Worm (Caenorhabditis elegans) whole organism, L4 larva: Measurements from ENCODE around the gene eif-2Balpha.

Experiments
- T20F7.1 ChIP-seq: fragments of 200-800 bp; sonication (Bioruptor generic); optimal IDR thresholded peaks from 2 replicates; lab custom pipeline; 2018; ENCODE audit warnings: mild to moderate bottlenecking, missing genetic modification characterization, missing compliant biosample characterization
- T26A8.4 ChIP-seq: fragments of 200-800 bp; sonication (Bioruptor generic); IDR thresholded peaks from 2 replicates; pipeline ENCODE4 v1.3.6; 2022; ENCODE audit warnings: missing genetic modification characterization, missing compliant biosample characterization
- Y105C5A.15 ChIP-seq: fragments of 200-800 bp; sonication (Bioruptor generic); IDR thresholded peaks from 2 replicates; pipeline ENCODE4 v1.3.6; 2022; ENCODE audit warnings: missing genetic modification characterization, missing compliant biosample characterization
- ZK337.2 ChIP-seq: fragments of 200-800 bp; sonication (Bioruptor generic); IDR thresholded peaks from 2 replicates; pipeline ENCODE4 v1.3.6; 2022; ENCODE audit warnings: missing genetic modification reagents, missing genetic modification characterization, missing compliant biosample characterization
- aha-1 ChIP-seq: fragments of 150-350 bp; peaks from one replicate; lab custom pipeline; 2014; ENCODE audit warnings: missing biosample characterization, missing genetic modification characterization
- aly-2 ChIP-seq: sonication (generic microtip); optimal IDR thresholded peaks from 2 replicates; lab custom pipeline; 2018; ENCODE audit warnings: missing biosample characterization, missing genetic modification characterization
- ama-1 ChIP-seq: fragments of 150-350 bp; optimal IDR thresholded peaks from 2 replicates; lab custom pipeline; 2014; ENCODE audit warnings: inconsistent platforms, mixed read lengths
- arid-1 ChIP-seq: fragments of 200-800 bp; sonication (Bioruptor generic); conservative IDR thresholded peaks from 2 replicates; pipeline ENCODE4 v1.3.6; 2022; ENCODE audit warnings: missing genetic modification reagents, missing genetic modification characterization, missing compliant biosample characterization
- ceh-32 ChIP-seq: sonication (generic microtip); optimal IDR thresholded peaks from 2 replicates; lab custom pipeline; 2016; ENCODE audit warnings: mild to moderate bottlenecking, missing genetic modification characterization, missing compliant biosample characterization; ENCODE audit not compliant: poor library complexity
- ceh-82 ChIP-seq: sonication (generic microtip); optimal IDR thresholded peaks from 2 replicates; lab custom pipeline; 2017; ENCODE audit warnings: missing biosample characterization, missing genetic modification characterization
- ces-1 ChIP-seq: fragments of 150-350 bp; sonication (generic microtip); optimal IDR thresholded peaks from 4 replicates; lab custom pipeline; 2014; ENCODE audit warnings: missing biosample characterization, missing genetic modification reagents, missing genetic modification characterization
- ctbp-1 ChIP-seq: fragments of 200-800 bp; sonication (Bioruptor generic); IDR thresholded peaks from 2 replicates; pipeline ENCODE4 v1.3.6; 2022; ENCODE audit warnings: missing genetic modification reagents, missing genetic modification characterization, missing compliant biosample characterization
- dmd-6 ChIP-seq: fragments of 200-800 bp; sonication (Bioruptor generic); IDR thresholded peaks from 2 replicates; pipeline ENCODE4 v1.3.6; 2022; ENCODE audit warnings: missing genetic modification reagents, missing genetic modification characterization, missing compliant biosample characterization
- dmd-9 ChIP-seq: fragments of 200-800 bp; sonication (Bioruptor generic); IDR thresholded peaks from 2 replicates; pipeline ENCODE4 v1.3.6; 2022; ENCODE audit warnings: missing genetic modification reagents, missing genetic modification characterization, missing compliant biosample characterization
- dpl-1 ChIP-seq: fragments of 150-350 bp; optimal IDR thresholded peaks from 2 replicates; lab custom pipeline; 2014; ENCODE audit warnings: missing biosample characterization, missing genetic modification reagents, missing genetic modification characterization
- fos-1 ChIP-seq: fragments of 150-350 bp; optimal IDR thresholded peaks from 2 replicates; lab custom pipeline; 2014; ENCODE audit warnings: missing biosample characterization, missing genetic modification characterization
- hlh-11 ChIP-seq: fragments of 200-800 bp; sonication (Bioruptor generic); optimal IDR thresholded peaks from 2 replicates; lab custom pipeline; 2018; ENCODE audit warnings: mild to moderate bottlenecking, missing genetic modification characterization, missing compliant biosample characterization
- hlh-30 ChIP-seq: sonication (generic microtip); optimal IDR thresholded peaks from 2 replicates; lab custom pipeline; 2017; ENCODE audit warnings: antibody characterized with exemption, mild to moderate bottlenecking, missing genetic modification characterization, missing compliant biosample characterization; ENCODE audit not compliant: insufficient read depth
- hmg-1.1 ChIP-seq: fragments of 200-800 bp; sonication (Bioruptor generic); IDR thresholded peaks from 2 replicates; pipeline ENCODE4 v1.3.6; 2022; ENCODE audit warnings: missing genetic modification reagents, missing genetic modification characterization, missing compliant biosample characterization
- lim-7 ChIP-seq: fragments of 200-800 bp; sonication (Bioruptor generic); IDR thresholded peaks from 2 replicates; pipeline ENCODE4 v1.3.6; 2022; ENCODE audit warnings: missing genetic modification characterization, missing compliant biosample characterization
- lin-13 ChIP-seq: fragments of 150-350 bp; optimal IDR thresholded peaks from 2 replicates; lab custom pipeline; 2014; ENCODE audit warnings: missing biosample characterization, missing genetic modification reagents, missing genetic modification characterization
- lin-15B ChIP-seq: fragments of 150-350 bp; sonication (generic microtip); optimal IDR thresholded peaks from 3 replicates; lab custom pipeline; 2014; ENCODE audit warnings: missing biosample characterization, missing genetic modification characterization
- lin-38 ChIP-seq: fragments of 200-800 bp; sonication (Bioruptor generic); IDR thresholded peaks from 2 replicates; pipeline ENCODE4 v1.3.6; 2022; ENCODE audit warnings: missing genetic modification reagents, missing genetic modification characterization, missing compliant biosample characterization
- lin-39 ChIP-seq: fragments of 150-350 bp; optimal IDR thresholded peaks from 2 replicates; lab custom pipeline; 2014; ENCODE audit warnings: missing biosample characterization, missing genetic modification reagents, missing genetic modification characterization
- madf-5 ChIP-seq, 2 experiments: fragments of 200-800 bp; sonication (Bioruptor generic); IDR thresholded peaks; 2 replicates each; pipeline ENCODE4 v1.3.6; 2022; ENCODE audit warnings: missing compliant biosample characterization in 2 of 2, missing genetic modification characterization in 2 of 2
- mdl-1 ChIP-seq, 2 experiments: fragments of 150-350 bp in 1 of 2; sonication (generic microtip) in 1 of 2; optimal IDR thresholded peaks; 2 replicates each; lab custom pipeline; 2014 to 2017; ENCODE audit warnings: missing biosample characterization in 2 of 2, missing genetic modification characterization in 2 of 2
- mep-1 ChIP-seq: fragments of 150-350 bp; sonication (generic microtip); optimal IDR thresholded peaks from 3 replicates; lab custom pipeline; 2014; ENCODE audit warnings: missing biosample characterization, missing genetic modification characterization
- mes-2 ChIP-seq: sonication (generic microtip); optimal IDR thresholded peaks from 2 replicates; lab custom pipeline; 2016; ENCODE audit warnings: missing genotype, mild to moderate bottlenecking, missing genetic modification characterization, missing compliant biosample characterization; ENCODE audit not compliant: poor library complexity, severe bottlenecking
- mxl-2 ChIP-seq: fragments of 200-800 bp; sonication (Bioruptor generic); conservative IDR thresholded peaks from 2 replicates; pipeline ENCODE4 v1.3.6; 2022; ENCODE audit warnings: missing genetic modification reagents, missing genetic modification characterization, missing compliant biosample characterization
- nhr-111 ChIP-seq: fragments of 200-800 bp; sonication (Bioruptor generic); optimal IDR thresholded peaks from 2 replicates; lab custom pipeline; 2018; ENCODE audit warnings: mild to moderate bottlenecking, missing genetic modification characterization, missing compliant biosample characterization
- nhr-25 ChIP-seq: sonication (generic microtip); optimal IDR thresholded peaks from 2 replicates; lab custom pipeline; 2017; ENCODE audit warnings: missing genetic modification characterization, mild to moderate bottlenecking, missing compliant biosample characterization, antibody characterized with exemption, moderate library complexity, borderline replicate concordance; ENCODE audit not compliant: insufficient read depth
- nhr-28 ChIP-seq: fragments of 150-350 bp; optimal IDR thresholded peaks from 2 replicates; lab custom pipeline; 2014; ENCODE audit warnings: missing biosample characterization, missing genetic modification characterization
- nhr-42 ChIP-seq: fragments of 200-800 bp; sonication (Bioruptor generic); IDR thresholded peaks from 2 replicates; pipeline ENCODE4 v1.3.6; 2022; ENCODE audit warnings: missing genetic modification characterization, missing compliant biosample characterization
- nhr-48 ChIP-seq: sonication (generic microtip); optimal IDR thresholded peaks from 2 replicates; lab custom pipeline; 2016; ENCODE audit warnings: mild to moderate bottlenecking, missing genetic modification characterization, missing compliant biosample characterization
- nhr-6 ChIP-seq: fragments of 150-350 bp; optimal IDR thresholded peaks from 2 replicates; lab custom pipeline; 2014; ENCODE audit warnings: missing biosample characterization, missing genetic modification characterization
- nhr-76 ChIP-seq: fragments of 150-350 bp; optimal IDR thresholded peaks from 2 replicates; lab custom pipeline; 2014; ENCODE audit warnings: missing biosample characterization, missing genetic modification characterization
- nhr-77 ChIP-seq: fragments of 150-350 bp; optimal IDR thresholded peaks from 2 replicates; lab custom pipeline; 2014; ENCODE audit warnings: missing biosample characterization, missing genetic modification characterization
- pha-4 ChIP-seq, 2 experiments: fragments of 150-350 bp in 1 of 2; fragments of 200-800 bp in 1 of 2; sonication (Bioruptor generic) in 1 of 2; IDR thresholded peaks in 1 of 2; optimal IDR thresholded peaks in 1 of 2; 2 replicates each; pipeline versions ENCODE4 v1.3.6 to Lab custom; 2014 to 2022; ENCODE audit warnings: missing genetic modification characterization in 2 of 2, missing genetic modification reagents in 2 of 2, missing biosample characterization in 1 of 2, missing compliant biosample characterization in 1 of 2
- rbr-2 ChIP-seq: sonication (generic microtip); optimal IDR thresholded peaks from 2 replicates; lab custom pipeline; 2016; ENCODE audit warnings: missing genotype, missing genetic modification characterization, missing compliant biosample characterization
- saeg-2 ChIP-seq: fragments of 200-800 bp; sonication (Bioruptor generic); IDR thresholded peaks from 2 replicates; pipeline ENCODE4 v1.3.6; 2022; ENCODE audit warnings: missing genetic modification reagents, missing genetic modification characterization, missing compliant biosample characterization
- skn-1 ChIP-seq: fragments of 150-350 bp; optimal IDR thresholded peaks from 2 replicates; lab custom pipeline; 2014; ENCODE audit warnings: missing biosample characterization, missing genetic modification characterization
- tag-97 ChIP-seq: fragments of 200-800 bp; sonication (Bioruptor generic); IDR thresholded peaks from 2 replicates; pipeline ENCODE4 v1.3.6; 2022; ENCODE audit warnings: missing genetic modification characterization, missing compliant biosample characterization
- zfp-2 ChIP-seq: sonication (generic microtip); optimal IDR thresholded peaks from 2 replicates; lab custom pipeline; 2016; ENCODE audit warnings: mild to moderate bottlenecking, missing genetic modification characterization, missing compliant biosample characterization

eif-2Balpha gene

DNA sequence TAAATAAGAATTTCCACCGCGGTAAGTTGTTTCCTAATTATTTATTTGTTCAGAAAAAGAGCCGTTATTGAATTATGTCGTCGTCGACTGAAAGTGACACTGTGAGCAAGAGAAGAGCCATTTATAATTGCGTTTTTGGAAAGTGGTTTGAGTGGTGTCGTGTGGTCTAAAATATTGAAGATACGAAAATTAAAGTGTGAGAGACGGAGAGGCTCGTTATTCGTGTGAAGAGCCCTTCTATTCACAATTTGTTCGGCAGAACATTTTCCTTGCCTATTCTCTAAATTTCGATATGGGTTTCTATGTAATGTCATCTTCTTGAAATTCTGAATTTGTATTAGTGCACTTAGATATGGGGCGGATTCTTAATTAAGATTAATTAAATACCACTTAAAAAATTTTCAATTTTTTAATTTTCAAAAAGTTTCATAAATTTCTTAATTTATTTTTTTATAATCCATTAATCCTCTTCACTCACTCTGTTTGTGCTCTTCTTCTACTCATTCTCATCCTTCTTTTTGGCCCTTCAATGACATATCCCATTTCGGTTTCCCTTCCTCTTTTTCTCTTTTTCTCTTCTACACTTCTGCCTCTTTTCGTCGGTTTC lies 33.1 kb upstream of the eif-2Balpha start (continued):
- TF ChIP-seq tag-97 (GFP tag; lab: Robert Waterston, UW) (no peak), nhr-111 (GFP tag; lab: Kevin White, UChicago) (peak; percentile 23), rbr-2 (tag; lab: Kevin White, UChicago) (peak; percentile 4), dmd-6 (GFP tag; lab: Robert Waterston, UW) (0 out of 2 replicates have a peak, but pooled peaks have one; percentile 6), fos-1 (no peak), nhr-42 (GFP tag; lab: Robert Waterston, UW) (0 out of 2 replicates have a peak, but pooled peaks have one; percentile 45), madf-5 (GFP tag; IDR thresholded peaks at IDR 0.05; lab: Robert Waterston, UW) (0 out of 4 replicates have a peak, but pooled peaks of 1 of the 2 experiments have one; percentile 17), lin-38 (peak; percentile 57), ctbp-1 (GFP tag; lab: Robert Waterston, UW) (peak; percentile 55), mep-1 (peak; percentile 42), mxl-2 (no peak), ces-1 (GFP tag; lab: Kevin White, UChicago) (peak; percentile 41), nhr-25 (tag; lab: Kevin White, UChicago) (peak; percentile 9), hmg-1.1 (0 out of 2 replicates have a peak, but pooled peaks have one; percentile 11), hlh-11 (tag; lab: Kevin White, UChicago) (no peak), saeg-2 (GFP tag; lab: Robert Waterston, UW) (peak; percentile 74), ceh-32 (no peak), nhr-6 (tag; lab: Kevin White, UChicago) (peak; percentile 30), aha-1 (tag; lab: Kevin White, UChicago) (peak; percentile 15), pha-4 (GFP tag; IDR thresholded peaks at IDR 0.05; lab: Robert Waterston, UW) (peak; percentile 9; the same call in 1 of the 2 replicates), pha-4 (tag; optimal IDR thresholded peaks at IDR 0.05; lab: Kevin White, UChicago) (no peak), zfp-2 (tag; lab: Kevin White, UChicago) (no peak), Y105C5A.15 (GFP tag; lab: Robert Waterston, UW) (0 out of 2 replicates have a peak, but pooled peaks have one; percentile 16), mes-2 (tag; lab: Kevin White, UChicago) (peak; percentile 11)

DNA sequence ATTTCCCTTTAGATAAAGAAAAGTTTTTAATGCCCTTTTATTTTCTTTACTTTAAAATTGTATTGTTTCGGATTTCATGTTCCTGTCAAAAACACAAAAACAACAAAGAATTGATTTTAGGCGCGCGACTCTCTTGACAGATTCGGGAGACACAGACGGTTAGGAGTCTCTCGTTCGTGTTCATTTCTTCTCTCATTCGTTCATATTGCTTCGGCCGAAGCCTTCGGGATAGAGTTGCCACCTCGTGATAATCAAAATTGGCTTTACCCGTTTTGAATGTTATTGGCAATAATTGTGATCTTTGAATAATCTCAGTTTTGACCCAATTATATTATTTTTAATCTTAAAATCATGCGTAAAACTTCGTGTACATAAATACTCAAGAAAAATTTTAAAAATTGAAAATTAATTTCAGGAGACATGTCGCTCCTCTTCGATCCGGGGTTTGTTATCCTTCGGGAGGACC lies 31.8 kb upstream of the eif-2Balpha start, which contains the start of gene F55H2.5:
Gene F55H2.5 (plus strand): TSS at position 416 of the 466 bp plus-strand sequence.
- TF ChIP-seq T26A8.4 (GFP tag; lab: Robert Waterston, UW) (no peak), nhr-28 (tag; lab: Kevin White, UChicago) (peak; percentile 11), lim-7 (no peak), dmd-9 (GFP tag; lab: Robert Waterston, UW) (no peak), hlh-30 (tag; lab: Kevin White, UChicago) (peak; percentile 76), aha-1 (tag; lab: Kevin White, UChicago) (peak; percentile 11), mdl-1 (tag; optimal IDR thresholded peaks at IDR 0.05; lab: Kevin White, UChicago) (peak in 1 of 2 experiments; percentile 20)
- TF ChIP-seq, all 104 proteins: peak for 4

DNA sequence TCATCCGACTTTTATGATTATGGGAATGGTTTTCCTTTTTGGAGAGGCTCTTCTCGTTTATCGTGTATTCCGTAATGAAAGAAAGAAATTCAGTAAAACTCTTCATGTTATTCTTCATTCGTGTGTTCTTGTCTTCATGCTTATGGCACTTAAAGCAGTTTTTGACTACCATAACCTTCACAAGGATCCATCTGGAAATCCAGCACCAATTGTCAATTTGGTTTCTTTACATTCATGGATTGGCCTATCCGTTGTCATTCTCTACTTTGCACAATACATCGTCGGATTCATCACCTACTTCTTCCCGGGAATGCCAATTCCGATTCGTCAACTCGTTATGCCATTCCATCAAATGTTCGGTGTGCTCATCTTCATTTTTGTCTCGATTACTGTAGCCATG lies 31.3 kb upstream of the eif-2Balpha start:
- no peak for TF ChIP-seq ama-1 (lab: Kevin White, UChicago)
- peak; percentile 95 for TF ChIP-seq aha-1 (tag; lab: Kevin White, UChicago)

DNA sequence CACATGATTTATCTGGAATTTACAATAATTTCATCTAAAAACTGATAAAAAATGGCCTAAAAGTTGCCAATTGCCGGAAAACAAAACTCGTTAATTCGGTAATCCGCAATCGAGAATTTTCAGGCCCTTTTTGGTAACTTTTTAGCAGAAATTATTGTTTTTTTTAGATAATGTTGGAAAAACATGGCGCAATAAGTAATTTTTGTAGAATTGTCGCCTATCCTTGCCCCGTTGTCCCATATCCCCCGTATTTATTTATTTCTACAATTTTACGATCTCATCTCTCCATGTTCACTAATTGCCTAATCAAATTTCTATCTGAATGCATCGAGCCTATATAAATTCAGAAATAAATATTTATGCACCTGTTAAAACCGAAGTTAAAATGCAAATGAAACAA lies 29.9 kb upstream of the eif-2Balpha start:
- TF ChIP-seq hmg-1.1 (0 out of 2 replicates have a peak, but pooled peaks have one; percentile 19), skn-1 (no peak)

ce11 chrIII:9513569-9513968 lies 29.4 kb upstream of the eif-2Balpha start, which contains the start of gene F55H2.8:
Gene F55H2.8, plus strand, starts transcription at chrIII:9513869.
- TF ChIP-seq lin-13 (GFP tag; lab: Kevin White, UChicago) = no peak
- no peak for TF ChIP-seq lin-15B
- no peak for TF ChIP-seq nhr-76 (tag; lab: Kevin White, UChicago)
- TF ChIP-seq dmd-6 (GFP tag; lab: Robert Waterston, UW) = no peak
- no peak for TF ChIP-seq lin-38
- TF ChIP-seq arid-1 = no peak
- TF ChIP-seq lin-39 (tag; lab: Kevin White, UChicago) = no peak
- no peak for TF ChIP-seq mes-2 (tag; lab: Kevin White, UChicago)
- TF ChIP-seq T20F7.1 (GFP tag; lab: Kevin White, UChicago) = no peak
- TF ChIP-seq aly-2 = no peak
- no peak for TF ChIP-seq dpl-1
- TF ChIP-seq nhr-77 = no peak
- TF ChIP-seq nhr-48 = no peak
- no peak for TF ChIP-seq ZK337.2 (GFP tag; lab: Robert Waterston, UW)
- no peak for TF ChIP-seq ceh-82 (tag; lab: Kevin White, UChicago)
